Worm (Caenorhabditis elegans) whole organism, young adult: ENCODE results near the gene Y53F4B.5.
A peak's percentile ranks its signal among the peaks of the same experiment; 100 is the strongest.

Experiments
- B0261.1 ChIP-seq: sonication (generic microtip); optimal IDR thresholded peaks from 2 replicates; lab custom pipeline; 2016; ENCODE audit warnings: mild to moderate bottlenecking, missing genetic modification characterization, moderate library complexity, missing compliant biosample characterization
- B0336.3 ChIP-seq: fragments of 200-800 bp; sonication (Bioruptor generic); IDR thresholded peaks from 2 replicates; pipeline ENCODE4 v1.3.6; 2022; ENCODE audit warnings: missing genetic modification characterization, missing compliant biosample characterization
- F22D6.2 ChIP-seq: sonication (generic microtip); optimal IDR thresholded peaks from 2 replicates; lab custom pipeline; 2016; ENCODE audit warnings: mild to moderate bottlenecking, missing genetic modification characterization, missing compliant biosample characterization
- F23B12.7 ChIP-seq: sonication (generic microtip); optimal IDR thresholded peaks from 2 replicates; lab custom pipeline; 2017; ENCODE audit warnings: missing genetic modification characterization, mild to moderate bottlenecking, missing compliant biosample characterization, antibody characterized with exemption, moderate library complexity; ENCODE audit not compliant: insufficient read depth
- F49E8.2 ChIP-seq: sonication (generic microtip); optimal IDR thresholded peaks from 3 replicates; lab custom pipeline; 2017; ENCODE audit warnings: missing genetic modification characterization, mild to moderate bottlenecking, missing compliant biosample characterization, antibody characterized with exemption, moderate library complexity; ENCODE audit not compliant: insufficient read depth
- F57C9.4 ChIP-seq: sonication (generic microtip); optimal IDR thresholded peaks from 2 replicates; lab custom pipeline; 2017; ENCODE audit warnings: mild to moderate bottlenecking, missing genetic modification characterization, missing compliant biosample characterization
- T26A5.8 ChIP-seq: sonication (generic microtip); optimal IDR thresholded peaks from 2 replicates; lab custom pipeline; 2016; ENCODE audit warnings: missing genetic modification characterization, missing compliant biosample characterization
- Y56A3A.18 ChIP-seq: fragments of 200-800 bp; sonication (Bioruptor generic); IDR thresholded peaks from 2 replicates; pipeline ENCODE4 v1.3.6; 2022; ENCODE audit warnings: missing genetic modification reagents, missing genetic modification characterization, missing compliant biosample characterization
- Y67H2A.10 ChIP-seq: fragments of 200-800 bp; sonication (Bioruptor generic); conservative IDR thresholded peaks from 2 replicates; pipeline ENCODE4 v1.3.6; 2022; ENCODE audit warnings: missing genetic modification reagents, missing genetic modification characterization, missing compliant biosample characterization
- Y79H2A.3 ChIP-seq: fragments of 200-800 bp; sonication (Bioruptor generic); conservative IDR thresholded peaks from 2 replicates; pipeline ENCODE4 v1.3.6; 2022; ENCODE audit warnings: missing genetic modification reagents, missing genetic modification characterization, missing compliant biosample characterization
- ZK185.1 ChIP-seq: sonication (generic microtip); optimal IDR thresholded peaks from 2 replicates; lab custom pipeline; 2016; ENCODE audit warnings: mild to moderate bottlenecking, missing genetic modification characterization, missing compliant biosample characterization; ENCODE audit not compliant: poor library complexity, severe bottlenecking
- akir-1 ChIP-seq: fragments of 200-800 bp; sonication (Bioruptor generic); optimal IDR thresholded peaks from 2 replicates; lab custom pipeline; 2018; ENCODE audit warnings: mild to moderate bottlenecking, missing genetic modification characterization, moderate library complexity, missing compliant biosample characterization
- attf-5 ChIP-seq: fragments of 200-800 bp; sonication (Bioruptor generic); optimal IDR thresholded peaks from 2 replicates; lab custom pipeline; 2018; ENCODE audit warnings: mild to moderate bottlenecking, missing genetic modification characterization, missing compliant biosample characterization
- attf-6 ChIP-seq: fragments of 200-800 bp; sonication (Bioruptor generic); IDR thresholded peaks from 2 replicates; pipeline ENCODE4 v1.3.6; 2022; ENCODE audit warnings: missing genetic modification reagents, missing genetic modification characterization, missing compliant biosample characterization
- bed-1 ChIP-seq: fragments of 200-800 bp; sonication (Bioruptor generic); IDR thresholded peaks from 2 replicates; pipeline ENCODE4 v1.3.6; 2022; ENCODE audit warnings: missing genetic modification reagents, missing genetic modification characterization, missing compliant biosample characterization
- ccch-3 ChIP-seq: fragments of 200-800 bp; sonication (Bioruptor generic); optimal IDR thresholded peaks from 2 replicates; lab custom pipeline; 2018; ENCODE audit warnings: mild to moderate bottlenecking, missing genetic modification characterization, missing compliant biosample characterization
- ceh-40 ChIP-seq: fragments of 200-800 bp; sonication (Bioruptor generic); IDR thresholded peaks from 2 replicates; pipeline ENCODE4 v1.3.6; 2022; ENCODE audit warnings: missing genetic modification characterization, missing compliant biosample characterization
- egl-18 ChIP-seq: fragments of 200-800 bp; sonication (Bioruptor generic); IDR thresholded peaks from 2 replicates; pipeline ENCODE4 v1.3.6; 2022; ENCODE audit warnings: missing genetic modification reagents, missing genetic modification characterization, missing compliant biosample characterization
- him-1 ChIP-seq: sonication (generic microtip); optimal IDR thresholded peaks from 2 replicates; lab custom pipeline; 2016; ENCODE audit warnings: missing genotype, missing genetic modification reagents, missing genetic modification characterization, missing compliant biosample characterization
- hlh-26 ChIP-seq: fragments of 200-800 bp; sonication (Bioruptor generic); conservative IDR thresholded peaks from 2 replicates; pipeline ENCODE4 v1.3.6; 2022; ENCODE audit warnings: missing genetic modification reagents, missing genetic modification characterization, missing compliant biosample characterization
- hrde-1 ChIP-seq: sonication (generic microtip); optimal IDR thresholded peaks from 2 replicates; lab custom pipeline; 2016; ENCODE audit warnings: missing genetic modification characterization, mild to moderate bottlenecking, missing compliant biosample characterization, moderate library complexity, missing genotype, missing genetic modification reagents, borderline replicate concordance
- hsf-1 ChIP-seq: fragments of 200-800 bp; sonication (Bioruptor generic); IDR thresholded peaks from 2 replicates; pipeline ENCODE4 v1.3.6; 2022; ENCODE audit warnings: missing genetic modification reagents, missing genetic modification characterization, missing compliant biosample characterization
- lag-1 ChIP-seq: fragments of 200-800 bp; sonication (Bioruptor generic); IDR thresholded peaks from 2 replicates; pipeline ENCODE4 v1.3.6; 2022; ENCODE audit warnings: missing genetic modification reagents, missing genetic modification characterization, missing compliant biosample characterization
- lin-35 ChIP-seq, 3 experiments: fragments of 150-350 bp in 2 of 3; sonication (generic microtip) in 1 of 3; optimal IDR thresholded peaks; 2 replicates each; lab custom pipeline; 2014 to 2018; ENCODE audit warnings: missing biosample characterization in 3 of 3, missing genetic modification characterization in 3 of 3, missing genetic modification reagents in 3 of 3
- lin-40 ChIP-seq: sonication (generic microtip); optimal IDR thresholded peaks from 2 replicates; lab custom pipeline; 2016; ENCODE audit warnings: missing genetic modification characterization, mild to moderate bottlenecking, missing compliant biosample characterization, missing genotype, missing genetic modification reagents
- lin-54 ChIP-seq: fragments of 200-800 bp; sonication (Bioruptor generic); optimal IDR thresholded peaks from 2 replicates; lab custom pipeline; 2018; ENCODE audit warnings: mild to moderate bottlenecking, missing genetic modification characterization, missing compliant biosample characterization
- madf-10 ChIP-seq: sonication (generic microtip); optimal IDR thresholded peaks from 2 replicates; lab custom pipeline; 2016; ENCODE audit warnings: mild to moderate bottlenecking, missing genetic modification characterization, missing compliant biosample characterization
- mcd-1 ChIP-seq: fragments of 200-800 bp; sonication (Bioruptor generic); IDR thresholded peaks from 2 replicates; pipeline ENCODE4 v1.3.6; 2022; ENCODE audit warnings: missing genetic modification reagents, missing genetic modification characterization, missing compliant biosample characterization
- nfya-1 ChIP-seq: sonication (generic microtip); optimal IDR thresholded peaks from 2 replicates; lab custom pipeline; 2017; ENCODE audit warnings: antibody characterized with exemption, missing compliant biosample characterization, missing genetic modification characterization, borderline replicate concordance; ENCODE audit not compliant: insufficient read depth
- nfya-2 ChIP-seq: fragments of 200-800 bp; sonication (Bioruptor generic); IDR thresholded peaks from 2 replicates; pipeline ENCODE4 v1.3.6; 2022; ENCODE audit warnings: missing genetic modification reagents, missing genetic modification characterization, missing compliant biosample characterization
- nfyb-1 ChIP-seq: fragments of 200-800 bp; sonication (Bioruptor generic); IDR thresholded peaks from 2 replicates; pipeline ENCODE4 v1.3.6; 2022; ENCODE audit warnings: missing genetic modification reagents, missing genetic modification characterization, missing compliant biosample characterization
- nhr-80 ChIP-seq: sonication (generic microtip); optimal IDR thresholded peaks from 2 replicates; lab custom pipeline; 2016; ENCODE audit warnings: missing genetic modification characterization, missing compliant biosample characterization
- pbrm-1 ChIP-seq: fragments of 200-800 bp; sonication (Bioruptor generic); IDR thresholded peaks from 2 replicates; pipeline ENCODE4 v1.3.6; 2022; ENCODE audit warnings: missing genetic modification reagents, missing genetic modification characterization, missing compliant biosample characterization
- rcor-1 ChIP-seq: fragments of 200-800 bp; sonication (Bioruptor generic); IDR thresholded peaks from 2 replicates; pipeline ENCODE4 v1.3.6; 2022; ENCODE audit warnings: missing genetic modification reagents, missing genetic modification characterization, missing compliant biosample characterization
- repo-1 ChIP-seq: sonication (generic microtip); optimal IDR thresholded peaks from 2 replicates; lab custom pipeline; 2017; ENCODE audit warnings: mild to moderate bottlenecking, missing genetic modification characterization, missing compliant biosample characterization
- sdz-38 ChIP-seq: sonication (generic microtip); optimal IDR thresholded peaks from 2 replicates; lab custom pipeline; 2016; ENCODE audit warnings: missing genotype, missing genetic modification characterization, missing compliant biosample characterization
- snpc-3.4 ChIP-seq: sonication (generic microtip); optimal IDR thresholded peaks from 2 replicates; lab custom pipeline; 2017; ENCODE audit warnings: missing genetic modification characterization, mild to moderate bottlenecking, missing compliant biosample characterization, antibody characterized with exemption, moderate library complexity, missing genotype, missing genetic modification reagents
- somi-1 ChIP-seq: fragments of 200-800 bp; sonication (Bioruptor generic); optimal IDR thresholded peaks from 2 replicates; lab custom pipeline; 2018; ENCODE audit warnings: mild to moderate bottlenecking, missing genetic modification characterization, missing compliant biosample characterization
- sptf-2 ChIP-seq: fragments of 200-800 bp; sonication (Bioruptor generic); optimal IDR thresholded peaks from 2 replicates; lab custom pipeline; 2018; ENCODE audit warnings: mild to moderate bottlenecking, missing genetic modification characterization, missing compliant biosample characterization
- tbp1 ChIP-seq: fragments of 200-800 bp; sonication (Bioruptor generic); optimal IDR thresholded peaks from 2 replicates; lab custom pipeline; 2018; ENCODE audit warnings: mild to moderate bottlenecking, missing genetic modification characterization, missing compliant biosample characterization
- tbx-9 ChIP-seq: sonication (generic microtip); optimal IDR thresholded peaks from 2 replicates; lab custom pipeline; 2016; ENCODE audit warnings: borderline replicate concordance, missing genetic modification characterization, inconsistent platforms, missing compliant biosample characterization
- tlf-1 ChIP-seq: fragments of 200-800 bp; sonication (Bioruptor generic); optimal IDR thresholded peaks from 2 replicates; lab custom pipeline; 2018; ENCODE audit warnings: mild to moderate bottlenecking, missing genetic modification characterization, missing compliant biosample characterization
- unc-62 ChIP-seq: fragments of 150-350 bp; optimal IDR thresholded peaks from 2 replicates; lab custom pipeline; 2014; ENCODE audit warnings: missing biosample characterization, missing genetic modification reagents, missing genetic modification characterization
- xnd-1 ChIP-seq: sonication (generic microtip); optimal IDR thresholded peaks from 2 replicates; lab custom pipeline; 2016; ENCODE audit warnings: missing genotype, missing genetic modification reagents, missing genetic modification characterization, missing compliant biosample characterization
- zfh-2 ChIP-seq: fragments of 200-800 bp; sonication (Bioruptor generic); conservative IDR thresholded peaks from 2 replicates; pipeline ENCODE4 v1.3.6; 2022; ENCODE audit warnings: missing genetic modification reagents, missing genetic modification characterization, missing compliant biosample characterization
- zim-3 ChIP-seq: sonication (generic microtip); optimal IDR thresholded peaks from 2 replicates; lab custom pipeline; 2017; ENCODE audit warnings: mild to moderate bottlenecking, missing genetic modification characterization, moderate library complexity, missing compliant biosample characterization
- ztf-22 ChIP-seq: fragments of 200-800 bp; sonication (Bioruptor generic); optimal IDR thresholded peaks from 2 replicates; lab custom pipeline; 2018; ENCODE audit warnings: mild to moderate bottlenecking, missing genetic modification characterization, moderate library complexity, missing compliant biosample characterization

The Y53F4B.5 gene

DNA sequence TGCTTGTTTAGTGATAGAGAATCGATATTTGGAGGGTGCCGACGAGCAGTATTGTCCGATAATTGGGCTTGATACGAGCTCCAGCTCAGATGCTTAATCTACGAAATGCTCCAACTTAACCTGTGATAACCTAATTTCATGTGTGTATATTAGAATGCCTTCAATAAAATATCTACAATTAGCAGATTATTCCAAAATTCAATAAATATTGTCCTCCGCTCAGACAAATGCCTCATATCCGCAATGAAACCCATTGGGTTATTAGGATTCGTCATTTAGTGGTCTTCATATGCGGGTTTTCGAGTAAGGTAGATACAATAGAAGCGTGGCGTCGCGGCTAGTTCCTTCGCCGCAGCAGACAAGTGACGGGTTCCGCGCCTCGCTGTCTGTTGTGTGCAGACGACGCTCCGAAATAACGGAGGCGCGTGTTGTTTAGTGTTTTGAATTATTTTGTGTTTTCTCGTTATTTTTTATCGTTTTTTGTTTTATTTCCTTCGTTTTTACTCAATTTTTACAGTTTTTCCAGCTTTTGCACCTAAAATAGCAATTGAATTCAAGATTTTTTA is 41.9 kb upstream of the Y53F4B.5 start, which contains the start of gene cmtr-1 (continued):
- TF ChIP-seq akir-1 (GFP tag; lab: Kevin White, UChicago) (peak; percentile 43), egl-18 (no peak), ztf-22 (GFP tag; lab: Kevin White, UChicago) (peak; percentile 37), Y67H2A.10 (GFP tag; lab: Robert Waterston, UW) (no peak), F22D6.2 (tag; lab: Kevin White, UChicago) (peak; percentile 74), nfyb-1 (peak; percentile 97), zim-3 (peak; percentile 97), rcor-1 (GFP tag; lab: Robert Waterston, UW) (peak; percentile 97), T26A5.8 (tag; lab: Kevin White, UChicago) (peak; percentile 44), sdz-38 (tag; lab: Kevin White, UChicago) (no peak), lin-54 (GFP tag; lab: Kevin White, UChicago) (peak; percentile 96), tbx-9 (tag; lab: Kevin White, UChicago) (no peak), somi-1 (peak; percentile 73), hsf-1 (GFP tag; lab: Robert Waterston, UW) (peak; percentile 87), snpc-3.4 (tag; lab: Kevin White, UChicago) (peak; percentile 99), Y56A3A.18 (GFP tag; lab: Robert Waterston, UW) (no peak; the same call in 1 of the 2 replicates), unc-62 (GFP tag; lab: Kevin White, UChicago) (no peak), attf-6 (GFP tag; lab: Robert Waterston, UW) (peak; percentile 95), nhr-80 (tag; lab: Kevin White, UChicago) (peak; percentile 59), him-1 (tag; lab: Kevin White, UChicago) (peak; percentile 95), F57C9.4 (tag; lab: Kevin White, UChicago) (peak; percentile 71), Y79H2A.3 (GFP tag; lab: Robert Waterston, UW) (peak; percentile 65; the same call in 1 of the 2 replicates), lin-35 (GFP tag; optimal IDR thresholded peaks at IDR 0.05; lab: Kevin White, UChicago) (peak in 2 of 3 experiments; percentile 63 to 95), F23B12.7 (peak; percentile 69), attf-5 (GFP tag; lab: Kevin White, UChicago) (peak; percentile 90), hrde-1 (peak; percentile 91), sptf-2 (GFP tag; lab: Kevin White, UChicago) (peak; percentile 80), lag-1 (0 out of 2 replicates have a peak, but pooled peaks have one; percentile 54), ccch-3 (GFP tag; lab: Kevin White, UChicago) (peak; percentile 25), F49E8.2 (tag; lab: Kevin White, UChicago) (peak; percentile 95), B0336.3 (GFP tag; lab: Robert Waterston, UW) (peak; percentile 97), madf-10 (peak; percentile 87), tlf-1 (GFP tag; lab: Kevin White, UChicago) (peak; percentile 95), repo-1 (peak; percentile 97), mcd-1 (GFP tag; lab: Robert Waterston, UW) (peak; percentile 95), lin-40 (tag; lab: Kevin White, UChicago) (peak; percentile 98), hlh-26 (GFP tag; lab: Robert Waterston, UW) (no peak), zfh-2 (GFP tag; lab: Robert Waterston, UW) (peak; percentile 92), nfya-1 (tag; lab: Kevin White, UChicago) (no peak), ZK185.1 (peak; percentile 97), bed-1 (GFP tag; lab: Robert Waterston, UW) (no peak), pbrm-1 (GFP tag; lab: Robert Waterston, UW) (peak; percentile 99), tbp1 (peak; percentile 84), ceh-40 (GFP tag; lab: Robert Waterston, UW) (no peak), nfya-2 (GFP tag; lab: Robert Waterston, UW) (no peak), B0261.1 (tag; lab: Kevin White, UChicago) (peak; percentile 42), xnd-1 (tag; lab: Kevin White, UChicago) (peak; percentile 54)
